Fruit fly (Drosophila melanogaster) whole organism, embryonic: ENCODE measurements around the gene nbs.

Source experiments
- BtbVII ChIP-seq: fragments of 200-800 bp; sonication (Bioruptor generic); optimal IDR thresholded peaks from 3 replicates; lab custom pipeline; 2017; ENCODE audit warnings: missing biosample characterization, mild to moderate bottlenecking, missing genetic modification characterization
- CG10274 ChIP-seq: fragments of 200-800 bp; sonication (Bioruptor generic); optimal IDR thresholded peaks from 3 replicates; lab custom pipeline; 2017; ENCODE audit warnings: missing biosample characterization, mild to moderate bottlenecking, missing genetic modification characterization
- CG10321 ChIP-seq: fragments of 200-800 bp; sonication (Bioruptor generic); IDR thresholded peaks from 2 replicates; pipeline ENCODE4 v1.3.6; 2022; ENCODE audit warnings: missing biosample characterization, missing genetic modification characterization
- CG10543 ChIP-seq: fragments of 200-800 bp; sonication (Bioruptor generic); optimal IDR thresholded peaks from 3 replicates; lab custom pipeline; 2017; ENCODE audit warnings: missing biosample characterization, mild to moderate bottlenecking, missing genetic modification characterization, moderate library complexity
- CG11093 ChIP-seq: fragments of 200-800 bp; sonication (Bioruptor generic); IDR thresholded peaks from 3 replicates; pipeline ENCODE4 v1.3.6; 2022; ENCODE audit warnings: missing biosample characterization, missing genetic modification characterization
- CG11504 ChIP-seq: fragments of 200-800 bp; sonication (Bioruptor generic); optimal IDR thresholded peaks from 3 replicates; lab custom pipeline; 2019; ENCODE audit warnings: missing biosample characterization, mild to moderate bottlenecking, missing genetic modification characterization, moderate library complexity
- CG12104 ChIP-seq: fragments of 200-800 bp; sonication (Bioruptor generic); optimal IDR thresholded peaks from 3 replicates; lab custom pipeline; 2016; ENCODE audit warnings: missing biosample characterization, missing genetic modification characterization
- CG12155 ChIP-seq: fragments of 200-800 bp; sonication (Bioruptor generic); optimal IDR thresholded peaks from 3 replicates; lab custom pipeline; 2016; ENCODE audit warnings: missing biosample characterization, missing genetic modification characterization
- CG13287 ChIP-seq: fragments of 200-800 bp; sonication (Bioruptor generic); IDR thresholded peaks from 2 replicates; pipeline ENCODE4 v1.3.6; 2022; ENCODE audit warnings: missing biosample characterization, missing genetic modification characterization; ENCODE audit not compliant: partially characterized antibody
- CG14014 ChIP-seq: fragments of 200-800 bp; sonication (Bioruptor generic); IDR thresholded peaks from 2 replicates; pipeline ENCODE4 v1.3.6; 2022; ENCODE audit warnings: missing biosample characterization, missing genetic modification characterization
- CG17385 ChIP-seq: fragments of 200-800 bp; sonication (Bioruptor generic); optimal IDR thresholded peaks from 3 replicates; lab custom pipeline; 2018; ENCODE audit warnings: missing biosample characterization, mild to moderate bottlenecking, missing genetic modification characterization
- CG17802 ChIP-seq: fragments of 200-800 bp; sonication (Bioruptor generic); optimal IDR thresholded peaks from 2 replicates; lab custom pipeline; 2018; ENCODE audit warnings: missing biosample characterization, mild to moderate bottlenecking, missing genetic modification characterization, moderate library complexity
- CG18599 ChIP-seq: fragments of 200-800 bp; sonication (Bioruptor generic); optimal IDR thresholded peaks from 3 replicates; lab custom pipeline; 2017; ENCODE audit warnings: missing biosample characterization, missing genetic modification characterization, mild to moderate bottlenecking, moderate library complexity, missing genetic modification reagents
- CG2129 ChIP-seq: fragments of 200-800 bp; sonication (Bioruptor generic); IDR thresholded peaks from 2 replicates; pipeline ENCODE4 v1.3.6; 2022; ENCODE audit warnings: missing biosample characterization, missing genetic modification characterization; ENCODE audit not compliant: partially characterized antibody
- CG4404 ChIP-seq: fragments of 200-800 bp; sonication (Bioruptor generic); IDR thresholded peaks from 2 replicates; pipeline ENCODE4 v1.3.6; 2022; ENCODE audit warnings: missing biosample characterization, missing genetic modification characterization
- CG5245 ChIP-seq: fragments of 200-800 bp; sonication (Bioruptor generic); optimal IDR thresholded peaks from 3 replicates; lab custom pipeline; 2016; ENCODE audit warnings: missing biosample characterization, missing genetic modification characterization
- CG7987 ChIP-seq: fragments of 200-800 bp; sonication (Bioruptor generic); optimal IDR thresholded peaks from 2 replicates; lab custom pipeline; 2018; ENCODE audit warnings: missing biosample characterization, mild to moderate bottlenecking, missing genetic modification characterization, moderate library complexity
- CG9609 ChIP-seq: fragments of 200-800 bp; sonication (Bioruptor generic); optimal IDR thresholded peaks from 3 replicates; lab custom pipeline; 2016; ENCODE audit warnings: missing biosample characterization, missing genetic modification characterization
- CHES-1-like ChIP-seq: fragments of 200-800 bp; sonication (Bioruptor generic); optimal IDR thresholded peaks from 2 replicates; lab custom pipeline; 2016; ENCODE audit warnings: missing biosample characterization, missing genetic modification characterization
- Camta ChIP-seq: fragments of 200-800 bp; sonication (Bioruptor generic); optimal IDR thresholded peaks from 2 replicates; lab custom pipeline; 2016; ENCODE audit warnings: missing biosample characterization, missing genetic modification characterization
- CrebB ChIP-seq: fragments of 200-800 bp; sonication (Bioruptor generic); optimal IDR thresholded peaks from 3 replicates; lab custom pipeline; 2018; ENCODE audit warnings: missing biosample characterization, mild to moderate bottlenecking, missing genetic modification characterization
- Doc3 ChIP-seq: fragments of 200-800 bp; sonication (Bioruptor generic); IDR thresholded peaks from 3 replicates; pipeline ENCODE4 v1.3.6; 2022; ENCODE audit warnings: missing biosample characterization, missing genetic modification characterization; ENCODE audit not compliant: partially characterized antibody
- Elba2 ChIP-seq: fragments of 200-800 bp; sonication (Bioruptor generic); optimal IDR thresholded peaks from 3 replicates; lab custom pipeline; 2016; ENCODE audit warnings: missing biosample characterization, missing genetic modification characterization
- HLH54F ChIP-seq: fragments of 200-800 bp; sonication (Bioruptor generic); optimal IDR thresholded peaks from 3 replicates; lab custom pipeline; 2016; ENCODE audit warnings: missing biosample characterization, missing genetic modification characterization
- Hr39 ChIP-seq: fragments of >200 bp; optimal IDR thresholded peaks from 2 replicates; lab custom pipeline; 2017
- MESR4 ChIP-seq: fragments of 200-800 bp; sonication (Bioruptor generic); optimal IDR thresholded peaks from 2 replicates; lab custom pipeline; 2018; ENCODE audit warnings: missing biosample characterization, mild to moderate bottlenecking, missing genetic modification characterization, moderate library complexity
- Oli ChIP-seq: fragments of 200-800 bp; sonication (Bioruptor generic); optimal IDR thresholded peaks from 2 replicates; lab custom pipeline; 2018; ENCODE audit warnings: missing biosample characterization, mild to moderate bottlenecking, missing genetic modification characterization, moderate library complexity
- Pdp1 ChIP-seq, 2 experiments: fragments of 200-800 bp; sonication (Bioruptor generic); optimal IDR thresholded peaks; 3 replicates each; lab custom pipeline; 2016; ENCODE audit warnings: missing biosample characterization in 2 of 2, missing genetic modification characterization in 2 of 2, mild to moderate bottlenecking in 1 of 2, moderate library complexity in 1 of 2
- Trl ChIP-seq, 3 experiments: fragments of >200 bp in 2 of 3; fragments of 200-800 bp in 1 of 3; sonication (Bioruptor generic) in 1 of 3; optimal IDR thresholded peaks; 2 replicates in 1 of 3; 3 replicates in 2 of 3; lab custom pipeline; 2016 to 2017; ENCODE audit warnings: missing biosample characterization in 1 of 3, missing genetic modification characterization in 1 of 3
- Xrp1 ChIP-seq: fragments of 200-800 bp; sonication (Bioruptor generic); IDR thresholded peaks from 2 replicates; pipeline ENCODE4 v1.3.6; 2022; ENCODE audit warnings: missing biosample characterization, missing genetic modification characterization
- ara ChIP-seq: fragments of 200-800 bp; sonication (Bioruptor generic); IDR thresholded peaks from 2 replicates; pipeline ENCODE4 v1.3.6; 2022; ENCODE audit warnings: missing biosample characterization, missing genetic modification characterization
- ash1 ChIP-seq: fragments of 200-800 bp; sonication (Bioruptor generic); optimal IDR thresholded peaks from 2 replicates; lab custom pipeline; 2018; ENCODE audit warnings: missing biosample characterization, mild to moderate bottlenecking, missing genetic modification characterization
- bigmax ChIP-seq: fragments of 200-800 bp; sonication (Bioruptor generic); optimal IDR thresholded peaks from 2 replicates; lab custom pipeline; 2018; ENCODE audit warnings: missing biosample characterization, mild to moderate bottlenecking, missing genetic modification characterization
- cato ChIP-seq: fragments of 200-800 bp; sonication (Bioruptor generic); optimal IDR thresholded peaks from 2 replicates; lab custom pipeline; 2016; ENCODE audit warnings: missing biosample characterization, missing genetic modification characterization, borderline replicate concordance
- exex ChIP-seq: fragments of 200-800 bp; sonication (Bioruptor generic); optimal IDR thresholded peaks from 4 replicates; lab custom pipeline; 2018; ENCODE audit warnings: missing biosample characterization, mild to moderate bottlenecking, missing genetic modification characterization, moderate library complexity
- fru ChIP-seq: fragments of >200 bp; optimal IDR thresholded peaks from 2 replicates; lab custom pipeline; 2017
- gem ChIP-seq: fragments of 200-800 bp; sonication (Bioruptor generic); optimal IDR thresholded peaks from 2 replicates; lab custom pipeline; 2019; ENCODE audit warnings: missing biosample characterization, mild to moderate bottlenecking, missing genetic modification characterization, moderate library complexity
- ham ChIP-seq: fragments of 200-800 bp; sonication (Bioruptor generic); IDR thresholded peaks from 2 replicates; pipeline ENCODE4 v1.3.6; 2022; ENCODE audit warnings: missing biosample characterization, missing genetic modification characterization
- hth ChIP-seq: fragments of >200 bp; optimal IDR thresholded peaks from 2 replicates; lab custom pipeline; 2017; ENCODE audit warnings: inconsistent platforms
- jigr1 ChIP-seq: fragments of 200-800 bp; sonication (Bioruptor generic); IDR thresholded peaks from 3 replicates; pipeline ENCODE4 v1.3.6; 2022; ENCODE audit warnings: missing biosample characterization, missing genetic modification characterization
- kni ChIP-seq: fragments of 200-800 bp; sonication (Bioruptor generic); optimal IDR thresholded peaks from 3 replicates; lab custom pipeline; 2017; ENCODE audit warnings: mild to moderate bottlenecking, missing biosample characterization, missing genetic modification reagents, missing genetic modification characterization
- lilli ChIP-seq: fragments of 200-800 bp; sonication (Bioruptor generic); optimal IDR thresholded peaks from 3 replicates; lab custom pipeline; 2016; ENCODE audit warnings: missing biosample characterization, missing genetic modification characterization
- luna ChIP-seq: fragments of 200-800 bp; sonication (Bioruptor generic); optimal IDR thresholded peaks from 2 replicates; lab custom pipeline; 2016; ENCODE audit warnings: missing biosample characterization, missing genetic modification characterization
- phol ChIP-seq: fragments of 200-800 bp; sonication (Bioruptor generic); optimal IDR thresholded peaks from 3 replicates; lab custom pipeline; 2018; ENCODE audit warnings: missing biosample characterization, mild to moderate bottlenecking, missing genetic modification characterization, moderate library complexity
- pnt ChIP-seq: fragments of 200-800 bp; sonication (Bioruptor generic); optimal IDR thresholded peaks from 3 replicates; lab custom pipeline; 2016; ENCODE audit warnings: missing biosample characterization, missing genetic modification characterization
- pros ChIP-seq: fragments of 200-800 bp; sonication (Bioruptor generic); optimal IDR thresholded peaks from 3 replicates; lab custom pipeline; 2019; ENCODE audit warnings: missing biosample characterization, mild to moderate bottlenecking, missing genetic modification characterization, moderate library complexity
- ro ChIP-seq: fragments of 200-800 bp; sonication (Bioruptor generic); IDR thresholded peaks from 2 replicates; pipeline ENCODE4 v1.3.6; 2022; ENCODE audit warnings: missing biosample characterization, missing genetic modification characterization
- salm ChIP-seq: fragments of 200-800 bp; sonication (Bioruptor generic); optimal IDR thresholded peaks from 2 replicates; lab custom pipeline; 2018; ENCODE audit warnings: missing biosample characterization, mild to moderate bottlenecking, missing genetic modification characterization
- sens ChIP-seq: fragments of 200-800 bp; sonication (Bioruptor generic); peaks from one replicate; lab custom pipeline; 2016; ENCODE audit warnings: missing biosample characterization, missing genetic modification characterization
- usp ChIP-seq: fragments of >200 bp; optimal IDR thresholded peaks from 2 replicates; lab custom pipeline; 2017; ENCODE audit warnings: missing biosample characterization, missing genetic modification characterization

Gene nbs

dm6 chr3L:9684871-9685270 is 38.1 kb downstream of the nbs start, which contains the start of gene CG16719:
Gene CG16719 (plus strand): TSS chr3L:9685171.
- TF ChIP-seq ara (GFP tag; lab: Robert Waterston, UW): no peak
- TF ChIP-seq gem (tag; lab: Kevin White, UChicago): no peak
- no peak for TF ChIP-seq CHES-1-like (GFP tag; lab: Kevin White, UChicago)
- TF ChIP-seq luna (GFP tag; lab: Kevin White, UChicago): no peak
- TF ChIP-seq fru (lab: Kevin White, UChicago): no peak
- TF ChIP-seq Hr39 (lab: Kevin White, UChicago): no peak
- TF ChIP-seq CG9609 (GFP tag; lab: Kevin White, UChicago): no peak
- no peak for TF ChIP-seq CrebB (tag; lab: Kevin White, UChicago)
- no peak for TF ChIP-seq CG5245 (GFP tag; lab: Kevin White, UChicago)
- TF ChIP-seq Camta (GFP tag; lab: Kevin White, UChicago): no peak
- TF ChIP-seq CG11504: no peak
- TF ChIP-seq ham: no peak
- TF ChIP-seq ash1: no peak
- no peak for TF ChIP-seq Trl (optimal IDR thresholded peaks at IDR 0.05; lab: Kevin White, UChicago)
- TF ChIP-seq Trl (GFP tag; optimal IDR thresholded peaks at IDR 0.05; lab: Kevin White, UChicago): no peak
- no peak for TF ChIP-seq Oli
- TF ChIP-seq pnt (GFP tag; lab: Kevin White, UChicago): no peak

DNA sequence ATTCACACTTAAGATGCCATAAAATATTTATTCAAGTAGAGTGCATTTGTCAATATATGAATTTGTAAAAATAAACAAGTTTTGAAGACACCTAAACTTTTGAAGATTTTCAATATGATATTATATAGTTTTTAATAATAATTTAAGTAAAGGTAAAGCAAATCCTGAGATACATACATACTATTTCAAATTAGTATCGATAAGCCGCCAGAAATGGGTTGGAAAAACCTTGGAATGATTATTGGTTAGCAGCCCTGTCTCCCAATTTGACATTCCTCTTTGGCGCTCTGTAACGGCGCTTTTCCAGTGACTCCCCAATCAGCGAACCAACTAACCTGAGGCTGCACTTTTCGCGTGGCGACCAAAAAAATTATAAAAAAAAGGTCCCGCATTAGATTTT is 42.0 kb downstream of the nbs start, which contains the start of gene alphaTub67C:
Gene alphaTub67C (plus strand): TSS at position 301 of the 400 bp plus-strand sequence.
- TF ChIP-seq ara (GFP tag; lab: Robert Waterston, UW): no peak
- TF ChIP-seq CG4404: no peak
- no peak for TF ChIP-seq CG10321
- no peak for TF ChIP-seq bigmax (GFP tag; lab: Kevin White, UChicago)
- no peak for TF ChIP-seq pros (GFP tag; lab: Kevin White, UChicago)
- TF ChIP-seq sens (GFP tag; lab: Kevin White, UChicago): no peak
- TF ChIP-seq HLH54F (GFP tag; lab: Kevin White, UChicago): no peak
- no peak for TF ChIP-seq ham
- no peak for TF ChIP-seq CG12155 (GFP tag; lab: Kevin White, UChicago)
- TF ChIP-seq exex: no peak
- no peak for TF ChIP-seq CG18599
- no peak for TF ChIP-seq Pdp1 (GFP tag; optimal IDR thresholded peaks at IDR 0.05; lab: Kevin White, UChicago)
- TF ChIP-seq kni: no peak
- no peak for TF ChIP-seq CG10274 (GFP tag; lab: Kevin White, UChicago)
- TF ChIP-seq CG12104 (GFP tag; lab: Kevin White, UChicago): no peak
- no peak for TF ChIP-seq hth (lab: Kevin White, UChicago)
- TF ChIP-seq jigr1 (GFP tag; lab: Robert Waterston, UW): no peak
- TF ChIP-seq CG17385 (GFP tag; lab: Kevin White, UChicago): no peak

DNA sequence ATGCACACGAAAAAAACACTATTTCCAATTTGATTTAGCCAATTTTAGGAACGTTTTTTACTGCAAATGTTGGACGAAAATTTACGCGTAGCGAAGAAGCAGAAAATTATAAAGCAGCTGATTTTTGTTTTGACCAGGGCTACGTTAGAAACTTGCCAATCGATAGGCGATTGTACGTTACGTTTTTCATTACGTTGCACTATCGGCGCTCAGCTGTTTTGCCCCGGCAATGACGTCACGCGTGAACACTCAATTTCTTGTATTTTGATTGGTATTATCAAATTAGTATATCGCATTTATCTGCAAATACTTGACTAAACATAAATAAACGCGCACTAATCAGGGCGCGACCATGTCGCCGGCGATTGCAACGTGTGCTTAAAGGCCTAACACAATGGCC is 44.0 kb downstream of the nbs start, which contains the start of the genes fry and CG16717:
Gene fry (minus strand): TSS at position 110 of the 400 bp plus-strand sequence.
Gene CG16717 (plus strand): TSS at position 208 of the 400 bp plus-strand sequence.
- TF ChIP-seq CG17802 (tag; lab: Kevin White, UChicago) (no peak), Xrp1 (GFP tag; lab: Robert Waterston, UW) (no peak), cato (no peak), phol (tag; lab: Kevin White, UChicago) (peak; percentile 21), BtbVII (peak; percentile 33), CG14014 (GFP tag; lab: Robert Waterston, UW) (no peak), usp (GFP tag; lab: Kevin White, UChicago) (no peak), CG7987 (GFP tag; lab: Kevin White, UChicago) (no peak), Elba2 (GFP tag; lab: Kevin White, UChicago) (peak; percentile 48), CG11093 (no peak), lilli (GFP tag; lab: Kevin White, UChicago) (no peak), CG10543 (GFP tag; lab: Kevin White, UChicago) (no peak), CG2129 (GFP tag; lab: Robert Waterston, UW) (peak; percentile 25; the same call in 1 of the 2 replicates), MESR4 (peak; percentile 29), ro (GFP tag; lab: Robert Waterston, UW) (no peak), CG13287 (GFP tag; lab: Robert Waterston, UW) (peak; percentile 82), Doc3 (peak; percentile 69), exex (peak; percentile 68), salm (no peak), Trl (optimal IDR thresholded peaks at IDR 0.05; lab: Kevin White, UChicago) (no peak), Trl (GFP tag; optimal IDR thresholded peaks at IDR 0.05; lab: Kevin White, UChicago) (no peak)
